Fruit fly (Drosophila melanogaster): Measurements from ENCODE around the gene gro.

DNA sequence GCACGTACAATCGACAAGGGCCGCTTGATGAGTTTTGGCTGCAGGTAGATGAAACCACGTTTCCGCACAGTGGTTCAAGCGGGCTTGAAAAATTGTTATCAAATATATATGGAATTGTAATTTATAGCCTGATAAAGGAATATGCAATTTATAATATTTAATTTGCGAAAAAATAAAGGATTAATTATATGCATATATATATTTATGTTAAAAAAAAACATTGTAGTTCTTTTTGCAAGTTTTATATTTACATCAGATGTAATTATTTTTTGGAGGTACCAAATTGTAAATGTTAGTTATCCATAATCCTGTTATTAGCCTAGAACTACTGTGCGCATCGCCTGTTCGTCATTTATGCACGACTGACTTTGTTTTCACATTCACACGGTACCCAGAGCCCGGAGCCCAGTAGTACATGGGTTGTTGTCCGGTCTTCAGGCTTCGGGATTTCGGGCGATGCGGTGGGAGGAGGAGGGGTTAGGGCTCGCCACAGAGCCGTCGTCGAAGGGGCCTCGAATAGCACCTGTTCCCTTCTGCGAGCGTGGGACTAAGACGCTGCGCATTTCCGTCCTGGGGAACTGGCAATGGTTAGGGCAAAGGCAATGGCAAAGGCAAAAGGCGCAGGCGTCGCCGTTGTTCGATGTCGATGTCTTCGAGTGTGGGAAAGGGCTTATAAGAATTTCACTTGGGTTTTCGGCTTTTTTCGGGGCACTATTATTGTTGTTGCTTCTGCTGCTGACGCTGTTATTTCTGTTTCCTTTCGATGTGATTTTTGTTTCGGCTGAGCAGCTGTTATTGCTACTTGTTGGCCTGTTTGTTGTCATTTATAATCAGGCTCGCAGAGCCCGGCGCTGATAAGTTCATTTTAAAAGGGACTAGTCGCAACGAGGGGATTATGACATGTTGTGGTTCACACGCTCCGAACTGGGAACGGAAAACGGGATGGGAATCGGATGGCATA, 23.5 kb upstream of the gro start:
- no peak for TF ChIP-seq CG33017 (tag; optimal IDR thresholded peaks at IDR 0.05)
- TF ChIP-seq Crg-1 (GFP tag; optimal IDR thresholded peaks at IDR 0.05) = no peak
- no peak for TF ChIP-seq CG14711 (tag; optimal IDR thresholded peaks at IDR 0.05)
- no peak for TF ChIP-seq ovo (GFP tag; optimal IDR thresholded peaks at IDR 0.05)

Measured in whole organism, adult.